Worm (Caenorhabditis elegans) whole organism, midembryonic: ENCODE results near the gene fbxc-52.

Experiments
- cog-1 ChIP-seq: sonication (generic microtip); optimal IDR thresholded peaks from 2 replicates; lab custom pipeline; 2016; ENCODE audit warnings: missing genetic modification characterization, missing compliant biosample characterization
- med-1 ChIP-seq: sonication (generic microtip); optimal IDR thresholded peaks from 2 replicates; lab custom pipeline; 2017; ENCODE audit warnings: missing genetic modification characterization, mild to moderate bottlenecking, missing compliant biosample characterization, antibody characterized with exemption, missing genetic modification reagents; ENCODE audit not compliant: insufficient read depth
- ref-1 ChIP-seq: fragments of 200-800 bp; sonication (Bioruptor generic); conservative IDR thresholded peaks from 2 replicates; pipeline ENCODE4 v1.3.6; 2022; ENCODE audit warnings: missing genetic modification reagents, missing genetic modification characterization, missing compliant biosample characterization
- tab-1 ChIP-seq: fragments of 200-800 bp; sonication (Bioruptor generic); IDR thresholded peaks from 2 replicates; pipeline ENCODE4 v1.3.6; 2022; ENCODE audit warnings: missing genetic modification characterization, missing compliant biosample characterization

DNA sequence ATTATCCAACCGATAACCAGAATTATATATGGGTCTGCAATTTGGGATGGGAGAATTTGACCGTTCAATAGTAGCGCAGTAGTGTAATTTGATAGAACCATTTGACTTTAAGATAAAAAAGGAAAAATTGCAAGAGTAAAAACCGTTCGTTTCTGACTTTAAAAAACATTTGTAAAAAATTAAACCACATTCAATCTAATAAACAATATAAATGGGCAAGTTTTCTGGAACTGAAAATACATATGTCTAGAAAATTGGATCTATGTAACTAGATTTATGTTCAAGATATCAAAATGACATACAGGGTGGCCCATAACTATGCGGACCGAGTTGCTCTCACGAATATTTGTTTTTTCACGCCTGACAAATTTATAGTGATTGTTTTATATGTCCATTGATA is 22.4 kb upstream of the fbxc-52 start, which contains the start of gene srx-102:
- TF ChIP-seq med-1 (no peak), tab-1 (GFP tag; lab: Robert Waterston, UW) (no peak), ref-1 (GFP tag; lab: Robert Waterston, UW) (no peak), cog-1 (tag; lab: Kevin White, UChicago) (no peak)
